Fruit fly (Drosophila melanogaster) whole organism, embryonic: ENCODE data around the gene CAH6.

Source experiments
- Abd-B ChIP-seq: fragments of 200-800 bp; sonication (Bioruptor generic); optimal IDR thresholded peaks from 2 replicates; lab custom pipeline; 2018; ENCODE audit warnings: missing biosample characterization, mild to moderate bottlenecking, missing genetic modification characterization, moderate library complexity
- BEAF-32 ChIP-seq: fragments of 200-800 bp; sonication (Bioruptor generic); optimal IDR thresholded peaks from 3 replicates; lab custom pipeline; 2017; ENCODE audit warnings: missing biosample characterization, missing genetic modification characterization, mild to moderate bottlenecking, moderate library complexity, missing genetic modification reagents
- Blimp-1 ChIP-seq: fragments of 200-800 bp; sonication (Bioruptor generic); optimal IDR thresholded peaks from 3 replicates; lab custom pipeline; 2018; ENCODE audit warnings: missing biosample characterization, missing genetic modification characterization, mild to moderate bottlenecking, moderate library complexity, missing genetic modification reagents
- CG13424 ChIP-seq: fragments of 200-800 bp; sonication (Bioruptor generic); optimal IDR thresholded peaks from 2 replicates; lab custom pipeline; 2019; ENCODE audit warnings: missing biosample characterization, mild to moderate bottlenecking, missing genetic modification characterization, moderate library complexity
- CG15514 ChIP-seq: fragments of 200-800 bp; sonication (Bioruptor generic); optimal IDR thresholded peaks from 3 replicates; lab custom pipeline; 2017; ENCODE audit warnings: missing biosample characterization, missing genetic modification characterization, mild to moderate bottlenecking, moderate library complexity, missing genetic modification reagents
- CG1603 ChIP-seq: fragments of 200-800 bp; sonication (Bioruptor generic); optimal IDR thresholded peaks from 2 replicates; lab custom pipeline; 2019; ENCODE audit warnings: missing biosample characterization, mild to moderate bottlenecking, missing genetic modification characterization, moderate library complexity
- CG1647 ChIP-seq: fragments of 200-800 bp; sonication (Bioruptor generic); optimal IDR thresholded peaks from 3 replicates; lab custom pipeline; 2016; ENCODE audit warnings: missing biosample characterization, missing genetic modification characterization
- CG16863 ChIP-seq: fragments of 200-800 bp; sonication (Bioruptor generic); optimal IDR thresholded peaks from 3 replicates; lab custom pipeline; 2016; ENCODE audit warnings: missing biosample characterization, missing genetic modification characterization
- CG17186 ChIP-seq: fragments of 200-800 bp; sonication (Bioruptor generic); optimal IDR thresholded peaks from 3 replicates; lab custom pipeline; 2017; ENCODE audit warnings: missing biosample characterization, missing genetic modification reagents, missing genetic modification characterization
- CG2116 ChIP-seq: fragments of 200-800 bp; sonication (Bioruptor generic); optimal IDR thresholded peaks from 3 replicates; lab custom pipeline; 2018; ENCODE audit warnings: missing biosample characterization, mild to moderate bottlenecking, missing genetic modification characterization
- CG3163 ChIP-seq: fragments of 200-800 bp; sonication (Bioruptor generic); optimal IDR thresholded peaks from 3 replicates; lab custom pipeline; 2016; ENCODE audit warnings: missing biosample characterization, missing genetic modification characterization
- CG33557 ChIP-seq: fragments of 200-800 bp; sonication (Bioruptor generic); optimal IDR thresholded peaks from 2 replicates; lab custom pipeline; 2019; ENCODE audit warnings: missing biosample characterization, mild to moderate bottlenecking, missing genetic modification characterization, moderate library complexity
- CG34376 ChIP-seq: fragments of 200-800 bp; sonication (Bioruptor generic); optimal IDR thresholded peaks from 2 replicates; lab custom pipeline; 2018; ENCODE audit warnings: missing biosample characterization, mild to moderate bottlenecking, missing genetic modification characterization
- CG4424 ChIP-seq: fragments of 200-800 bp; sonication (Bioruptor generic); optimal IDR thresholded peaks from 3 replicates; lab custom pipeline; 2016; ENCODE audit warnings: missing biosample characterization, missing genetic modification characterization
- CG7987 ChIP-seq: fragments of 200-800 bp; sonication (Bioruptor generic); optimal IDR thresholded peaks from 2 replicates; lab custom pipeline; 2018; ENCODE audit warnings: missing biosample characterization, mild to moderate bottlenecking, missing genetic modification characterization, moderate library complexity
- CG8478 ChIP-seq: fragments of >200 bp; optimal IDR thresholded peaks from 2 replicates; lab custom pipeline; 2018
- CG9797 ChIP-seq: fragments of 200-800 bp; sonication (Bioruptor generic); optimal IDR thresholded peaks from 3 replicates; lab custom pipeline; 2018; ENCODE audit warnings: missing biosample characterization, mild to moderate bottlenecking, missing genetic modification characterization
- CTCF ChIP-seq: fragments of 200-800 bp; sonication (Bioruptor generic); optimal IDR thresholded peaks from 2 replicates; lab custom pipeline; 2017; ENCODE audit warnings: missing biosample characterization, mild to moderate bottlenecking, missing genetic modification characterization, moderate library complexity
- Camta ChIP-seq: fragments of 200-800 bp; sonication (Bioruptor generic); optimal IDR thresholded peaks from 2 replicates; lab custom pipeline; 2016; ENCODE audit warnings: missing biosample characterization, missing genetic modification characterization
- Deaf1 ChIP-seq: fragments of 200-800 bp; optimal IDR thresholded peaks from 3 replicates; lab custom pipeline; 2019; ENCODE audit warnings: missing biosample characterization, mild to moderate bottlenecking, missing genetic modification characterization, moderate library complexity
- Dip2 ChIP-seq: fragments of 200-800 bp; sonication (Bioruptor generic); IDR thresholded peaks from 2 replicates; pipeline ENCODE4 v1.3.6; 2022; ENCODE audit warnings: missing biosample characterization, missing genetic modification characterization
- Dll ChIP-seq: fragments of 200-800 bp; sonication (Bioruptor generic); IDR thresholded peaks from 4 replicates; pipeline ENCODE4 v1.3.6; 2022; ENCODE audit warnings: missing biosample characterization, missing genetic modification characterization; ENCODE audit not compliant: partially characterized antibody
- Doc3 ChIP-seq: fragments of 200-800 bp; sonication (Bioruptor generic); IDR thresholded peaks from 3 replicates; pipeline ENCODE4 v1.3.6; 2022; ENCODE audit warnings: missing biosample characterization, missing genetic modification characterization; ENCODE audit not compliant: partially characterized antibody
- Eip74EF ChIP-seq, 2 experiments: fragments of 200-800 bp in 1 of 2; fragments of >200 bp in 1 of 2; sonication (Bioruptor generic) in 1 of 2; optimal IDR thresholded peaks; 2 replicates each; lab custom pipeline; 2017 to 2019; ENCODE audit warnings: missing biosample characterization in 2 of 2, missing genetic modification characterization in 2 of 2, mild to moderate bottlenecking in 1 of 2, moderate library complexity in 1 of 2
- Ets65A ChIP-seq: fragments of 200-800 bp; sonication (Bioruptor generic); peaks from one replicate; lab custom pipeline; 2016; ENCODE audit warnings: missing biosample characterization, missing genetic modification characterization
- Mrtf ChIP-seq: fragments of 200-800 bp; sonication (Bioruptor generic); IDR thresholded peaks from 3 replicates; pipeline ENCODE4 v1.3.6; 2022; ENCODE audit warnings: missing biosample characterization, missing genetic modification characterization
- Nf-YA ChIP-seq: fragments of 200-800 bp; sonication (Bioruptor generic); IDR thresholded peaks from 2 replicates; pipeline ENCODE4 v1.3.6; 2022; ENCODE audit warnings: missing biosample characterization, missing genetic modification characterization
- Sry-δ ChIP-seq: fragments of 200-800 bp; sonication (Bioruptor generic); optimal IDR thresholded peaks from 2 replicates; lab custom pipeline; 2016; ENCODE audit warnings: missing biosample characterization, missing genetic modification characterization
- ap ChIP-seq: fragments of 200-800 bp; sonication (Bioruptor generic); IDR thresholded peaks from 2 replicates; pipeline ENCODE4 v1.3.6; 2022; ENCODE audit warnings: missing biosample characterization, missing genetic modification characterization
- cg ChIP-seq: fragments of 200-800 bp; sonication (Bioruptor generic); optimal IDR thresholded peaks from 3 replicates; lab custom pipeline; 2019; ENCODE audit warnings: missing biosample characterization, mild to moderate bottlenecking, missing genetic modification characterization, moderate library complexity
- dati ChIP-seq: fragments of 200-800 bp; sonication (Bioruptor generic); IDR thresholded peaks from 2 replicates; pipeline ENCODE4 v1.3.6; 2022; ENCODE audit warnings: missing biosample characterization, missing genetic modification characterization
- dm ChIP-seq: fragments of 200-800 bp; sonication (Bioruptor generic); optimal IDR thresholded peaks from 3 replicates; lab custom pipeline; 2016; ENCODE audit warnings: missing biosample characterization, missing genetic modification characterization
- dysf ChIP-seq: fragments of 200-800 bp; sonication (Bioruptor generic); IDR thresholded peaks from 3 replicates; pipeline ENCODE4 v1.3.6; 2022; ENCODE audit warnings: missing biosample characterization, missing genetic modification characterization
- gfzf ChIP-seq: fragments of 200-800 bp; sonication (Bioruptor generic); optimal IDR thresholded peaks from 2 replicates; lab custom pipeline; 2016; ENCODE audit warnings: missing biosample characterization, mild to moderate bottlenecking, missing genetic modification characterization, moderate library complexity
- gsb-n ChIP-seq: fragments of 200-800 bp; sonication (Bioruptor generic); optimal IDR thresholded peaks from 3 replicates; lab custom pipeline; 2018; ENCODE audit warnings: missing biosample characterization, mild to moderate bottlenecking, missing genetic modification characterization
- hkb ChIP-seq, 2 experiments: fragments of 200-800 bp in 1 of 2; fragments of >200 bp in 1 of 2; sonication (Bioruptor generic) in 1 of 2; IDR thresholded peaks in 1 of 2; optimal IDR thresholded peaks in 1 of 2; 2 replicates each; pipeline versions ENCODE4 v1.3.6 to Lab custom; 2017 to 2022; ENCODE audit warnings: missing biosample characterization in 1 of 2, missing genetic modification characterization in 1 of 2
- jigr1 ChIP-seq: fragments of 200-800 bp; sonication (Bioruptor generic); IDR thresholded peaks from 3 replicates; pipeline ENCODE4 v1.3.6; 2022; ENCODE audit warnings: missing biosample characterization, missing genetic modification characterization
- kay ChIP-seq: fragments of 200-800 bp; sonication (Bioruptor generic); optimal IDR thresholded peaks from 2 replicates; lab custom pipeline; 2016; ENCODE audit warnings: missing biosample characterization, missing genetic modification characterization
- luna ChIP-seq: fragments of 200-800 bp; sonication (Bioruptor generic); optimal IDR thresholded peaks from 2 replicates; lab custom pipeline; 2016; ENCODE audit warnings: missing biosample characterization, missing genetic modification characterization
- phol ChIP-seq: fragments of 200-800 bp; sonication (Bioruptor generic); optimal IDR thresholded peaks from 3 replicates; lab custom pipeline; 2018; ENCODE audit warnings: missing biosample characterization, mild to moderate bottlenecking, missing genetic modification characterization, moderate library complexity
- pzg ChIP-seq: fragments of 200-800 bp; sonication (Bioruptor generic); optimal IDR thresholded peaks from 3 replicates; lab custom pipeline; 2018; ENCODE audit warnings: missing biosample characterization, mild to moderate bottlenecking, missing genetic modification characterization, moderate library complexity
- salm ChIP-seq: fragments of 200-800 bp; sonication (Bioruptor generic); optimal IDR thresholded peaks from 2 replicates; lab custom pipeline; 2018; ENCODE audit warnings: missing biosample characterization, mild to moderate bottlenecking, missing genetic modification characterization
- sc ChIP-seq, 3 experiments: fragments of >200 bp in 2 of 3; fragments of 200-800 bp in 1 of 3; sonication (Bioruptor generic) in 1 of 3; optimal IDR thresholded peaks; 2 replicates in 2 of 3; 3 replicates in 1 of 3; lab custom pipeline; 2017; ENCODE audit warnings: mild to moderate bottlenecking in 1 of 3, missing biosample characterization in 1 of 3, missing genetic modification characterization in 1 of 3, missing genetic modification reagents in 1 of 3
- scrt ChIP-seq: fragments of 200-800 bp; sonication (Bioruptor generic); optimal IDR thresholded peaks from 2 replicates; lab custom pipeline; 2018; ENCODE audit warnings: missing biosample characterization, mild to moderate bottlenecking, missing genetic modification characterization, moderate library complexity
- sd ChIP-seq: fragments of 200-800 bp; sonication (Bioruptor generic); optimal IDR thresholded peaks from 3 replicates; lab custom pipeline; 2018; ENCODE audit warnings: missing biosample characterization, mild to moderate bottlenecking, missing genetic modification characterization, moderate library complexity
- seq ChIP-seq: fragments of 200-800 bp; sonication (Bioruptor generic); IDR thresholded peaks from 2 replicates; pipeline ENCODE4 v1.3.6; 2022; ENCODE audit warnings: missing biosample characterization, missing genetic modification characterization
- slbo ChIP-seq: fragments of 200-800 bp; sonication (Bioruptor generic); IDR thresholded peaks from 2 replicates; pipeline ENCODE4 v1.3.6; 2022; ENCODE audit warnings: missing biosample characterization, missing genetic modification characterization
- trem ChIP-seq: fragments of 200-800 bp; optimal IDR thresholded peaks from 3 replicates; lab custom pipeline; 2019; ENCODE audit warnings: missing biosample characterization, mild to moderate bottlenecking, missing genetic modification characterization, moderate library complexity
- wdn ChIP-seq: fragments of 200-800 bp; sonication (Bioruptor generic); IDR thresholded peaks from 2 replicates; pipeline ENCODE4 v1.3.6; 2022; ENCODE audit warnings: missing biosample characterization, missing genetic modification characterization

Gene CAH6

dm6 chr3R:31220456-31221336, 36.7 kb upstream of the CAH6 start, which contains the start of gene CG12054 (continued):
- TF ChIP-seq Mrtf (GFP tag; lab: Robert Waterston, UW) (no peak), Eip74EF (GFP tag; optimal IDR thresholded peaks at IDR 0.05; lab: Kevin White, UChicago) (no peak), jigr1 (no peak), pzg (GFP tag; lab: Kevin White, UChicago) (peak; percentile 91), sd (tag; lab: Kevin White, UChicago) (peak; percentile 59), CG13424 (tag; lab: Kevin White, UChicago) (no peak), CG3163 (GFP tag; lab: Kevin White, UChicago) (no peak), BEAF-32 (peak; percentile 50), dati (no peak), CG1603 (tag; lab: Kevin White, UChicago) (peak; percentile 63), CG8478 (lab: Kevin White, UChicago) (peak; percentile 90), kay (GFP tag; lab: Kevin White, UChicago) (no peak), sc (optimal IDR thresholded peaks at IDR 0.05; lab: Kevin White, UChicago) (no peak), sc (GFP tag; optimal IDR thresholded peaks at IDR 0.05; lab: Kevin White, UChicago) (no peak), CG9797 (peak; percentile 91), CG17186 (GFP tag; lab: Kevin White, UChicago) (peak; percentile 9), CG4424 (GFP tag; lab: Kevin White, UChicago) (no peak), luna (no peak), phol (peak; percentile 2), Abd-B (GFP tag; lab: Kevin White, UChicago) (peak; percentile 59), Doc3 (no peak), CG1647 (GFP tag; lab: Kevin White, UChicago) (no peak), CG7987 (GFP tag; lab: Kevin White, UChicago) (no peak), Sry-δ (peak; percentile 70), Blimp-1 (no peak), wdn (GFP tag; lab: Robert Waterston, UW) (no peak), CG2116 (GFP tag; lab: Kevin White, UChicago) (peak; percentile 20), gfzf (GFP tag; lab: Kevin White, UChicago) (peak; percentile 91), CG16863 (no peak), Dip2 (GFP tag; lab: Robert Waterston, UW) (no peak), dm (no peak), gsb-n (tag; lab: Kevin White, UChicago) (peak; percentile 0), Camta (GFP tag; lab: Kevin White, UChicago) (no peak), scrt (GFP tag; lab: Kevin White, UChicago) (no peak), Nf-YA (GFP tag; lab: Robert Waterston, UW) (no peak), salm (tag; lab: Kevin White, UChicago) (no peak), cg (GFP tag; lab: Kevin White, UChicago) (peak; percentile 97), hkb (optimal IDR thresholded peaks at IDR 0.05; lab: Kevin White, UChicago) (no peak), hkb (GFP tag; IDR thresholded peaks at IDR 0.05; lab: Robert Waterston, UW) (no peak), ap (GFP tag; lab: Robert Waterston, UW) (no peak), dysf (GFP tag; lab: Robert Waterston, UW) (no peak), CG15514 (GFP tag; lab: Kevin White, UChicago) (peak; percentile 59), CG34376 (GFP tag; lab: Kevin White, UChicago) (no peak), Ets65A (GFP tag; lab: Kevin White, UChicago) (no peak), Deaf1 (peak; percentile 0), slbo (GFP tag; lab: Robert Waterston, UW) (no peak), Dll (GFP tag; lab: Robert Waterston, UW) (no peak), CTCF (GFP tag; lab: Kevin White, UChicago) (peak; percentile 60), trem (tag; lab: Kevin White, UChicago) (no peak), seq (GFP tag; lab: Robert Waterston, UW) (no peak), CG33557 (GFP tag; lab: Kevin White, UChicago) (peak; percentile 15)
